Worm (Caenorhabditis elegans) whole organism, early embryonic: ENCODE data around the gene frpr-10.

Source experiments
- B0310.2 ChIP-seq: sonication (generic microtip); optimal IDR thresholded peaks from 2 replicates; lab custom pipeline; 2016; ENCODE audit warnings: mild to moderate bottlenecking, missing genetic modification characterization, missing compliant biosample characterization
- F13C5.2 ChIP-seq: sonication (generic microtip); optimal IDR thresholded peaks from 2 replicates; lab custom pipeline; 2017; ENCODE audit warnings: mild to moderate bottlenecking, missing genetic modification characterization, inconsistent platforms, missing compliant biosample characterization
- aly-1 ChIP-seq: sonication (generic microtip); optimal IDR thresholded peaks from 2 replicates; lab custom pipeline; 2016; ENCODE audit warnings: missing genetic modification characterization, missing compliant biosample characterization
- ama-1 ChIP-seq: fragments of 150-350 bp; optimal IDR thresholded peaks from 2 replicates; lab custom pipeline; 2014
- ceh-13 ChIP-seq: fragments of 200-800 bp; sonication (Bioruptor generic); optimal IDR thresholded peaks from 2 replicates; lab custom pipeline; 2018; ENCODE audit warnings: mild to moderate bottlenecking, missing genetic modification characterization, missing compliant biosample characterization
- ceh-36 ChIP-seq: sonication (generic microtip); optimal IDR thresholded peaks from 2 replicates; lab custom pipeline; 2016; ENCODE audit warnings: missing genetic modification characterization, inconsistent platforms, missing compliant biosample characterization
- ets-7 ChIP-seq: sonication (generic microtip); optimal IDR thresholded peaks from 2 replicates; lab custom pipeline; 2016; ENCODE audit warnings: missing genotype, missing genetic modification characterization, missing compliant biosample characterization
- flt-1 ChIP-seq: fragments of 200-800 bp; sonication (Bioruptor generic); IDR thresholded peaks from 2 replicates; pipeline ENCODE4 v1.3.6; 2022; ENCODE audit warnings: missing genetic modification characterization, missing compliant biosample characterization
- hmbx-1 ChIP-seq: sonication (generic microtip); optimal IDR thresholded peaks from 2 replicates; lab custom pipeline; 2016; ENCODE audit warnings: mild to moderate bottlenecking, missing genetic modification characterization, missing compliant biosample characterization
- hmg-4 ChIP-seq: fragments of 200-800 bp; sonication (Bioruptor generic); optimal IDR thresholded peaks from 2 replicates; lab custom pipeline; 2018; ENCODE audit warnings: mild to moderate bottlenecking, missing genetic modification characterization, missing compliant biosample characterization
- hnd-1 ChIP-seq: sonication (generic microtip); optimal IDR thresholded peaks from 2 replicates; lab custom pipeline; 2016; ENCODE audit warnings: missing genetic modification characterization, missing compliant biosample characterization
- pes-1 ChIP-seq: fragments of 200-800 bp; sonication (Bioruptor generic); IDR thresholded peaks from 2 replicates; pipeline ENCODE4 v1.3.6; 2022; ENCODE audit warnings: missing genetic modification reagents, missing genetic modification characterization, missing compliant biosample characterization
- scrt-1 ChIP-seq: fragments of 200-800 bp; sonication (Bioruptor generic); IDR thresholded peaks from 2 replicates; pipeline ENCODE4 v1.3.6; 2022; ENCODE audit warnings: missing genetic modification characterization, missing compliant biosample characterization
- sea-1 ChIP-seq: fragments of 200-800 bp; sonication (Bioruptor generic); conservative IDR thresholded peaks from 2 replicates; pipeline ENCODE4 v1.3.6; 2022; ENCODE audit warnings: missing genetic modification characterization, missing compliant biosample characterization
- tbx-11 ChIP-seq: fragments of 200-800 bp; sonication (Bioruptor generic); IDR thresholded peaks from 2 replicates; pipeline ENCODE4 v1.3.6; 2022; ENCODE audit warnings: missing genetic modification characterization, missing compliant biosample characterization
- tbx-37 ChIP-seq: fragments of 200-800 bp; sonication (Bioruptor generic); conservative IDR thresholded peaks from 2 replicates; pipeline ENCODE4 v1.3.6; 2022; ENCODE audit warnings: missing genetic modification reagents, missing genetic modification characterization, missing compliant biosample characterization
- tra-4 ChIP-seq: sonication (generic microtip); optimal IDR thresholded peaks from 2 replicates; lab custom pipeline; 2017; ENCODE audit warnings: missing genetic modification characterization, missing compliant biosample characterization

frpr-10 gene

DNA sequence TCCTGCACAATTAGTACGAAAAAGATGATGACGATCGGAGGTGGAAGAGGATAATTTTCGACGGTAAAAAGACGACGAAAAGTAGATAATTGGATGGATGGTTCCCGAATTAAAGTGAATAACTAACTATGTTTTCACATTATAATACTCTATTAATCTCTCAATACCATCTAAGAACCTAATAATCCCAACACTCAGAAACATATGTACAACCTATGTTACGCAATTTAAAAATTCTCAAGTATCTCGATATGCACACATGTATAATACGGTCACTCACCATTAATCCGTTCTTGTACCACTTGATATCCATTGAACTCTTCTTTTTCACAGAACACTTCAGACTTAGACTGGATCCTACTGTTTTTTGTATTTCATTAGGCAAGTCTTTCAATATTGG lies 43.2 kb downstream of the frpr-10 start:
- TF ChIP-seq aly-1 (tag; lab: Kevin White, UChicago), result no peak
- peak; percentile 53 for TF ChIP-seq ceh-36 (tag; lab: Kevin White, UChicago)

DNA sequence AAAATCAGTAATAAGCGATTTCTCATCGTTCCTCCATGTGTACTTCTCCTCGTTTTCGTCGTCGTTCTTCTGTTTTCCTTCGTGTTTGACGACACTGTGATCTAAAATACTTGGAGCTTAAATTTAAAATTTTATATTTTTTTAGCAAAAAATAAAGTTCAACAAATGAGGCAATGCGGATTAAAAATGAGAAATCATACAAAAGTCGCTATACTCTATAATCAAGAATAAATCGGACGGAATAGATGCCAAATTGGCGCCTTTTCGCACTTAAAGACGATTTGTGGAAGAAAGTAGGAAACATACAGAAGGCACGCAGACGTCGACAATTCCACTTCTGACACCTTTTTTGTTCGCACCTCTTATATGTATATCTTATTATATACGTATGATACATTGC lies 46.4 kb downstream of the frpr-10 start, which contains the start of gene rig-4:
TSS of gene rig-4 (minus strand) at position 101 of the 400 bp plus-strand sequence.
- TF ChIP-seq B0310.2 (tag; lab: Kevin White, UChicago) (no peak), ama-1 (lab: Kevin White, UChicago) (no peak), sea-1 (GFP tag; lab: Robert Waterston, UW) (no peak), pes-1 (GFP tag; lab: Robert Waterston, UW) (no peak), tbx-11 (no peak), ceh-13 (GFP tag; lab: Kevin White, UChicago) (no peak), hmbx-1 (tag; lab: Kevin White, UChicago) (no peak), ceh-36 (tag; lab: Kevin White, UChicago) (no peak), F13C5.2 (no peak), hmg-4 (GFP tag; lab: Kevin White, UChicago) (no peak)

DNA sequence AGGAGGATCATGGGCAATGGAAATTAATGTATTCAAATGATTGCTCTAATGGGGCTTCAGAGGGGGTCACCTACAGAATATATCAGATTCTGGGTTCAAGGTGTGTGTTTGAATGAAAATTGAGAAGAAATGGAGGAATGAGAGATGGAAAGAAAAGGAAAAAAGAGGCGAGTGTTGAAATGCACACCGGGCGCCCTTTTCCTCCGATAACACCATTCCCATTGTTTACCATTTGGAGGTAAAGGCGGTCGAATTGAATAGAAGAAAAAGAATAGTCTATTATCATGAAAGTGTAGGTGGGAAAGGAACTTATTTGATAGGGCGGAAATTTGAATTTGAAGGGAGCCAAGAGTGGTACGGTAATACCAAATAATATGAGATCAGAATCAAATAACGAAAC lies 47.8 kb downstream of the frpr-10 start:
- TF ChIP-seq pes-1 (GFP tag; lab: Robert Waterston, UW) (no peak), tbx-11 (no peak), ets-7 (tag; lab: Kevin White, UChicago) (no peak), hmg-4 (GFP tag; lab: Kevin White, UChicago) (no peak), flt-1 (GFP tag; lab: Robert Waterston, UW) (no peak)

DNA sequence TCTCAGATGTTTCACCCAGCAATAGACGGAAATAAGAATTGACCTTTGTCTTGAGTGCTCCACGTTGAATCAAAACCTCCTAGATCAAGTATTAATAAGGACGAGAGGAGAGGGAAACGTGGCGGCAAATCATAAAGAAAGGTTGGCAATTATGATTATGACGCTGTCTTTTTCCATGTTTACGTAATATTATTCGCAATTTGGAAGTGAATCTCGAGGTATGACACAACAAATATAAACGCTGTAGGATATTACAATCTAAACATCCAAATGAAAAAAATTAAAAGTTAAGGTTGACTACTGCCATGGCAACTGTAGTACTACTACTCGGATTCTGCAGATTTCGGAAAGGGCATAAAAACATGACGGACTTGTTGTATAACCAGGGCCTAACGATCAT lies 48.6 kb downstream of the frpr-10 start:
- no peak for TF ChIP-seq sea-1 (GFP tag; lab: Robert Waterston, UW)
- no peak for TF ChIP-seq tra-4 (tag; lab: Kevin White, UChicago)
- no peak for TF ChIP-seq aly-1 (tag; lab: Kevin White, UChicago)
- TF ChIP-seq B0310.2 (tag; lab: Kevin White, UChicago), result no peak

DNA sequence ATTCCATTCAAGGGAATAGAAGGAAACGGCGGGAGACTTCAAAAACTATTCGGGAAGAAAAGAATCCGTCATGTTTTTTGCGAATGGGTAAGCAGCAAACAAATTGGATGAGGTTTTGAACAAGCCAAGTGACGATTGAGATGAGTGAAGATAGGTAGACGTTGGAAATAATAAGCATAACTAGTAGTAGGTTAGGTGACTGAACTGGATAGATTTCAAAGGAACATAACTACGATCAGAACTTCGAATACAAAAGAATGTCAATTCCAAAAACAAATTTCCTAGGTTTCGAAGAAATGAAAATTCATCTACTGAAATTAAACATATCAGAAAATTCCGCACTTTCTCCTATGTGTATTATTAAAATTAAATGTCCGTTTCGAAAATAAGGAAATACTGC lies 49.9 kb downstream of the frpr-10 start:
- TF ChIP-seq ceh-36 (tag; lab: Kevin White, UChicago) (no peak), tbx-37 (GFP tag; lab: Robert Waterston, UW) (no peak), B0310.2 (tag; lab: Kevin White, UChicago) (no peak), hmbx-1 (tag; lab: Kevin White, UChicago) (no peak), hmg-4 (GFP tag; lab: Kevin White, UChicago) (no peak), aly-1 (tag; lab: Kevin White, UChicago) (no peak), pes-1 (GFP tag; lab: Robert Waterston, UW) (no peak), scrt-1 (no peak), flt-1 (GFP tag; lab: Robert Waterston, UW) (no peak), sea-1 (GFP tag; lab: Robert Waterston, UW) (no peak), F13C5.2 (no peak), tbx-11 (no peak), hnd-1 (tag; lab: Kevin White, UChicago) (no peak), ama-1 (lab: Kevin White, UChicago) (no peak), ceh-13 (GFP tag; lab: Kevin White, UChicago) (no peak), tra-4 (tag; lab: Kevin White, UChicago) (no peak), ets-7 (tag; lab: Kevin White, UChicago) (no peak)

DNA sequence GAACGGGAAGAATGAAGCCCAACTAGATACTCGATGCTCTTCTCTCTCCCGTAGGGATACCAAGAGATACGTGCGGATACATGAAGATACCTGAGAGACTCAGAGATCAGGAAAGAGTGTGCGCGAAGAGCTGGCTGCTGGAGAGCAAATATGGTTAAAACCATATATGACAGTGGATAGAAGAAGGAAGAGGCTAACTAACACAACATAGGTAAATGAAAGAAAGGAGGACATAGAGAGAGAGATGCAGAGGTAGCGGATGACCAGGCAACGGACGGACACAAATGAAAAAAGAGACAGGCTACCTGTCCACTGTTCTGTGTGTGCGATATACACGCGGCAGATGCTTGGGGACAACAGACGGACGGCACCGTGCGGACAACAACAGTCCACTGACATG lies 50.5 kb downstream of the frpr-10 start:
- no peak for TF ChIP-seq tbx-37 (GFP tag; lab: Robert Waterston, UW)
- TF ChIP-seq ceh-13 (GFP tag; lab: Kevin White, UChicago), result no peak
- TF ChIP-seq ets-7 (tag; lab: Kevin White, UChicago), result no peak
- TF ChIP-seq sea-1 (GFP tag; lab: Robert Waterston, UW), result no peak
- TF ChIP-seq F13C5.2, result peak; percentile 2
- no peak for TF ChIP-seq tra-4 (tag; lab: Kevin White, UChicago)
- TF ChIP-seq ceh-36 (tag; lab: Kevin White, UChicago), result no peak
- peak; percentile 73 for TF ChIP-seq hmg-4 (GFP tag; lab: Kevin White, UChicago)
- TF ChIP-seq flt-1 (GFP tag; lab: Robert Waterston, UW), result no peak
- TF ChIP-seq pes-1 (GFP tag; lab: Robert Waterston, UW), result no peak
- no peak for TF ChIP-seq hmbx-1 (tag; lab: Kevin White, UChicago)
- no peak for TF ChIP-seq B0310.2 (tag; lab: Kevin White, UChicago)
- TF ChIP-seq tbx-11, result 0 out of 2 replicates have a peak, but pooled peaks have one; percentile 6
- TF ChIP-seq hnd-1 (tag; lab: Kevin White, UChicago), result no peak
- TF ChIP-seq aly-1 (tag; lab: Kevin White, UChicago), result no peak
- TF ChIP-seq ama-1 (lab: Kevin White, UChicago), result no peak
- 0 out of 2 replicates have a peak, but pooled peaks have one; percentile 6 for TF ChIP-seq scrt-1

DNA sequence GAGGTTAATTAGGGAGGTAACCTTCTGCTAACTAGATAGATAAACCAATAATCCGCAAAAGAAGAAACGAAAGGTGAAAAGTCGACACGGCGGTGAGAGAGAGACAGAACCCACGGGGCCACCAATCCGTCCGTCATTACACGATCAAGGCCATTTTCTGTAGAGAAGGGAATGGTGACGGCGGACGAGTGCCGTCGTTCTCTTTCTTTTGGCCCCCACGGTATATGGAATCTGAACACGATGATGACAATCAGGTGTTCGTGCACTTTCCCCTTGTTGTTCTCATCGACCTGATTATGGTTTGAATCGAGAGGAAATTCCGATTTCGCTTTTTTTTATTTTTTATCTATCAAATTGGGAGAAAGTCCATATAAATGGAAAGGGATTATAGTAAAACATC lies 51.8 kb downstream of the frpr-10 start:
- TF ChIP-seq hmg-4 (GFP tag; lab: Kevin White, UChicago) (peak; percentile 45), tbx-37 (GFP tag; lab: Robert Waterston, UW) (no peak)

DNA sequence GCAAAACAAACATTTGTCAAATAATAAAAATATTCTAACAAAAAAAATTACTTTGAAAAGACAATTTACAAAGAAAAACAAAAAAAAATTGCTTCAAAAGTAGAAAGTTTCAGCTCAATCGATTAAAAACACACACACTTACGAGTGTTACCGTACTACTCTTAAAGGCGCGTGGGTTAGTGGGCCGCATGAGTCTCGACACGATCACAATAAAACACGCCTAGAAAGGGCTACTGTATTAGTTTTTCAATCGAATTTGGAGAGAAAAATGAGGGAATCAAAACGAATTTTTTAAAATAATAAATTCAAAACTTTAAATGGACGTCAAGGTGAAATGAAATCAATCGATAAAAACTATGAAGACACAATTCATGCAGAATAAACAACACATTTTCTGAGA lies 52.9 kb downstream of the frpr-10 start:
- TF ChIP-seq hnd-1 (tag; lab: Kevin White, UChicago) (no peak), aly-1 (tag; lab: Kevin White, UChicago) (no peak), scrt-1 (no peak), tbx-11 (no peak), hmg-4 (GFP tag; lab: Kevin White, UChicago) (no peak), ets-7 (tag; lab: Kevin White, UChicago) (no peak), F13C5.2 (no peak), ama-1 (lab: Kevin White, UChicago) (no peak), tbx-37 (GFP tag; lab: Robert Waterston, UW) (no peak)
